Worm (Caenorhabditis elegans) whole organism, late embryonic: ENCODE results near the gene pud-1.1.

Experiments
- C08G9.2 ChIP-seq: sonication (generic microtip); optimal IDR thresholded peaks from 2 replicates; lab custom pipeline; 2016; ENCODE audit warnings: mild to moderate bottlenecking, missing genetic modification characterization, moderate library complexity, missing compliant biosample characterization
- K09A11.1 ChIP-seq: sonication (generic microtip); optimal IDR thresholded peaks from 2 replicates; lab custom pipeline; 2017; ENCODE audit warnings: antibody characterized with exemption, mild to moderate bottlenecking, missing genetic modification characterization, missing compliant biosample characterization; ENCODE audit not compliant: insufficient read depth
- Y22D7AL.16 ChIP-seq: sonication (generic microtip); optimal IDR thresholded peaks from 2 replicates; lab custom pipeline; 2016; ENCODE audit warnings: missing genetic modification characterization, missing compliant biosample characterization
- ahr-1 ChIP-seq: sonication (generic microtip); optimal IDR thresholded peaks from 2 replicates; lab custom pipeline; 2016; ENCODE audit warnings: missing genetic modification characterization, missing compliant biosample characterization
- ama-1 ChIP-seq: fragments of 150-350 bp; optimal IDR thresholded peaks from 2 replicates; lab custom pipeline; 2014
- ceh-14 ChIP-seq: sonication (generic microtip); optimal IDR thresholded peaks from 2 replicates; lab custom pipeline; 2016; ENCODE audit warnings: missing genotype, missing genetic modification characterization, missing compliant biosample characterization
- ceh-18 ChIP-seq: sonication (generic microtip); optimal IDR thresholded peaks from 2 replicates; lab custom pipeline; 2016; ENCODE audit warnings: missing genetic modification characterization, missing compliant biosample characterization
- ceh-2 ChIP-seq: sonication (generic microtip); optimal IDR thresholded peaks from 2 replicates; lab custom pipeline; 2016; ENCODE audit warnings: missing genotype, missing genetic modification characterization, missing compliant biosample characterization
- ceh-22 ChIP-seq: sonication (generic microtip); optimal IDR thresholded peaks from 2 replicates; lab custom pipeline; 2017; ENCODE audit warnings: missing biosample characterization, missing genetic modification characterization
- ceh-34 ChIP-seq: sonication (generic microtip); optimal IDR thresholded peaks from 2 replicates; lab custom pipeline; 2016; ENCODE audit warnings: mild to moderate bottlenecking, missing genetic modification characterization, missing compliant biosample characterization
- ceh-45 ChIP-seq: fragments of 200-800 bp; sonication (Bioruptor generic); IDR thresholded peaks from 2 replicates; pipeline ENCODE4 v1.3.6; 2022; ENCODE audit warnings: missing genetic modification reagents, missing genetic modification characterization, missing compliant biosample characterization
- ceh-6 ChIP-seq: fragments of 200-800 bp; sonication (Bioruptor generic); optimal IDR thresholded peaks from 2 replicates; lab custom pipeline; 2018; ENCODE audit warnings: mild to moderate bottlenecking, missing genetic modification characterization, missing compliant biosample characterization
- ceh-9 ChIP-seq: sonication (generic microtip); optimal IDR thresholded peaks from 2 replicates; lab custom pipeline; 2016; ENCODE audit warnings: mild to moderate bottlenecking, missing genetic modification characterization, inconsistent platforms, missing compliant biosample characterization
- che-1 ChIP-seq: sonication (generic microtip); optimal IDR thresholded peaks from 2 replicates; lab custom pipeline; 2016; ENCODE audit warnings: mild to moderate bottlenecking, missing genetic modification characterization, missing compliant biosample characterization
- dmd-4 ChIP-seq: sonication (generic microtip); optimal IDR thresholded peaks from 2 replicates; lab custom pipeline; 2016; ENCODE audit warnings: borderline replicate concordance, missing genetic modification characterization, missing compliant biosample characterization
- dve-1 ChIP-seq: sonication (generic microtip); optimal IDR thresholded peaks from 2 replicates; lab custom pipeline; 2017; ENCODE audit warnings: antibody characterized with exemption, mild to moderate bottlenecking, missing genetic modification characterization, missing compliant biosample characterization
- elt-4 ChIP-seq: sonication (generic microtip); optimal IDR thresholded peaks from 2 replicates; lab custom pipeline; 2016; ENCODE audit warnings: missing genetic modification characterization, missing compliant biosample characterization
- fkh-10 ChIP-seq: fragments of 150-350 bp; optimal IDR thresholded peaks from 2 replicates; lab custom pipeline; 2014; ENCODE audit warnings: missing biosample characterization, missing genetic modification reagents, missing genetic modification characterization
- fkh-6 ChIP-seq: sonication (generic microtip); optimal IDR thresholded peaks from 2 replicates; lab custom pipeline; 2016; ENCODE audit warnings: missing genetic modification characterization, missing compliant biosample characterization
- gmeb-2 ChIP-seq: sonication (generic microtip); optimal IDR thresholded peaks from 2 replicates; lab custom pipeline; 2016; ENCODE audit warnings: missing genetic modification characterization, inconsistent platforms, missing compliant biosample characterization
- hlh-13 ChIP-seq: fragments of 200-800 bp; sonication (Bioruptor generic); optimal IDR thresholded peaks from 2 replicates; lab custom pipeline; 2018; ENCODE audit warnings: mild to moderate bottlenecking, missing genetic modification characterization, missing compliant biosample characterization
- hlh-30 ChIP-seq: sonication (generic microtip); optimal IDR thresholded peaks from 2 replicates; lab custom pipeline; 2017; ENCODE audit warnings: antibody characterized with exemption, missing genetic modification characterization, missing compliant biosample characterization; ENCODE audit not compliant: insufficient read depth
- hlh-6 ChIP-seq: sonication (generic microtip); optimal IDR thresholded peaks from 2 replicates; lab custom pipeline; 2016; ENCODE audit warnings: missing genotype, missing genetic modification characterization, missing compliant biosample characterization
- hlh-8 ChIP-seq: sonication (generic microtip); optimal IDR thresholded peaks from 2 replicates; lab custom pipeline; 2016; ENCODE audit warnings: missing genotype, missing genetic modification characterization, missing compliant biosample characterization
- mec-3 ChIP-seq: sonication (generic microtip); optimal IDR thresholded peaks from 2 replicates; lab custom pipeline; 2016; ENCODE audit warnings: borderline replicate concordance, missing genetic modification characterization, missing compliant biosample characterization
- nfya-1 ChIP-seq: sonication (generic microtip); optimal IDR thresholded peaks from 2 replicates; lab custom pipeline; 2017; ENCODE audit warnings: missing genetic modification characterization, mild to moderate bottlenecking, missing compliant biosample characterization, antibody characterized with exemption, moderate library complexity
- nhr-11 ChIP-seq: fragments of 150-350 bp; optimal IDR thresholded peaks from 2 replicates; lab custom pipeline; 2014; ENCODE audit warnings: missing biosample characterization, missing genetic modification characterization
- nhr-232 ChIP-seq: sonication (generic microtip); optimal IDR thresholded peaks from 2 replicates; lab custom pipeline; 2016; ENCODE audit warnings: missing genetic modification characterization, missing compliant biosample characterization
- pha-2 ChIP-seq: sonication (generic microtip); optimal IDR thresholded peaks from 2 replicates; lab custom pipeline; 2017; ENCODE audit warnings: mild to moderate bottlenecking, missing genetic modification characterization, missing compliant biosample characterization
- pha-4 ChIP-seq: fragments of 150-350 bp; optimal IDR thresholded peaks from 2 replicates; lab custom pipeline; 2018; ENCODE audit warnings: missing biosample characterization, missing genetic modification reagents, missing genetic modification characterization
- pros-1 ChIP-seq: fragments of 150-350 bp; optimal IDR thresholded peaks from 2 replicates; lab custom pipeline; 2014; ENCODE audit warnings: missing biosample characterization, missing genetic modification reagents, missing genetic modification characterization
- ref-2 ChIP-seq: sonication (generic microtip); optimal IDR thresholded peaks from 2 replicates; lab custom pipeline; 2016; ENCODE audit warnings: missing genetic modification characterization, missing compliant biosample characterization
- sdc-2 ChIP-seq: sonication (generic microtip); optimal IDR thresholded peaks from 2 replicates; lab custom pipeline; 2016; ENCODE audit warnings: missing genotype, missing genetic modification characterization, missing compliant biosample characterization
- sox-2 ChIP-seq: fragments of 200-800 bp; sonication (Bioruptor generic); IDR thresholded peaks from 2 replicates; pipeline ENCODE4 v1.3.6; 2022; ENCODE audit warnings: missing genetic modification reagents, missing genetic modification characterization, missing compliant biosample characterization
- syd-9 ChIP-seq: sonication (generic microtip); optimal IDR thresholded peaks from 2 replicates; lab custom pipeline; 2016; ENCODE audit warnings: mild to moderate bottlenecking, missing genetic modification characterization, moderate library complexity, missing compliant biosample characterization
- tbx-2 ChIP-seq: sonication (generic microtip); optimal IDR thresholded peaks from 2 replicates; lab custom pipeline; 2016; ENCODE audit warnings: missing genetic modification characterization, missing compliant biosample characterization
- tbx-7 ChIP-seq: sonication (generic microtip); optimal IDR thresholded peaks from 2 replicates; lab custom pipeline; 2016; ENCODE audit warnings: missing genotype, missing genetic modification characterization, missing compliant biosample characterization
- ttx-3 ChIP-seq: sonication (generic microtip); optimal IDR thresholded peaks from 2 replicates; lab custom pipeline; 2016; ENCODE audit warnings: missing genetic modification reagents, missing genetic modification characterization, missing compliant biosample characterization
- unc-3 ChIP-seq, 2 experiments: fragments of 200-800 bp in 1 of 2; sonication (Bioruptor generic) in 1 of 2; sonication (generic microtip) in 1 of 2; conservative IDR thresholded peaks in 1 of 2; optimal IDR thresholded peaks in 1 of 2; 2 replicates each; pipeline versions ENCODE4 v1.3.6 to Lab custom; 2016 to 2022; ENCODE audit warnings: missing compliant biosample characterization in 2 of 2, missing genetic modification characterization in 2 of 2, missing genetic modification reagents in 1 of 2
- unc-55 ChIP-seq: sonication (generic microtip); optimal IDR thresholded peaks from 2 replicates; lab custom pipeline; 2017; ENCODE audit warnings: missing biosample characterization, missing genetic modification reagents, missing genetic modification characterization
- unc-86 ChIP-seq: sonication (generic microtip); optimal IDR thresholded peaks from 2 replicates; lab custom pipeline; 2016; ENCODE audit warnings: missing genetic modification characterization, missing compliant biosample characterization
- zip-5 ChIP-seq: sonication (generic microtip); optimal IDR thresholded peaks from 2 replicates; lab custom pipeline; 2016; ENCODE audit warnings: missing genetic modification characterization, missing compliant biosample characterization

Gene pud-1.1

ce11 chrV:2290329-2290728, 39.9 kb upstream of the pud-1.1 start, which contains the start of gene nhr-225:
Gene nhr-225, minus strand, starts transcription at chrV:2290474.
- no peak for TF ChIP-seq C08G9.2
- no peak for TF ChIP-seq ahr-1 (tag; lab: Kevin White, UChicago)
- no peak for TF ChIP-seq mec-3 (tag; lab: Kevin White, UChicago)
- TF ChIP-seq ceh-45 (GFP tag; lab: Robert Waterston, UW) = no peak
- no peak for TF ChIP-seq elt-4 (tag; lab: Kevin White, UChicago)
- TF ChIP-seq tbx-2 (tag; lab: Kevin White, UChicago) = no peak
- TF ChIP-seq che-1 (tag; lab: Kevin White, UChicago) = no peak
- no peak for TF ChIP-seq zip-5
- no peak for TF ChIP-seq hlh-6
- no peak for TF ChIP-seq unc-3 (GFP tag; conservative IDR thresholded peaks at IDR 0.05; lab: Robert Waterston, UW)
- TF ChIP-seq unc-3 (tag; optimal IDR thresholded peaks at IDR 0.05; lab: Kevin White, UChicago) = no peak
- TF ChIP-seq pha-4 (tag; lab: Kevin White, UChicago) = no peak
- no peak for TF ChIP-seq fkh-10 (GFP tag; lab: Kevin White, UChicago)
- TF ChIP-seq tbx-7 = no peak
- TF ChIP-seq nfya-1 (tag; lab: Kevin White, UChicago) = no peak
- TF ChIP-seq fkh-6 (tag; lab: Kevin White, UChicago) = no peak
- no peak for TF ChIP-seq ceh-14
- TF ChIP-seq hlh-30 (tag; lab: Kevin White, UChicago) = no peak
- no peak for TF ChIP-seq unc-86

ce11 chrV:2292240-2292639, 38.0 kb upstream of the pud-1.1 start, which contains the start of gene nhr-115:
Gene nhr-115, plus strand, starts transcription at chrV:2292540.
- TF ChIP-seq ceh-2 (tag; lab: Kevin White, UChicago) (no peak), pha-2 (tag; lab: Kevin White, UChicago) (no peak), sdc-2 (tag; lab: Kevin White, UChicago) (no peak), ceh-9 (tag; lab: Kevin White, UChicago) (no peak), ref-2 (tag; lab: Kevin White, UChicago) (no peak), fkh-10 (GFP tag; lab: Kevin White, UChicago) (no peak), ceh-22 (tag; lab: Kevin White, UChicago) (no peak), ceh-34 (tag; lab: Kevin White, UChicago) (no peak)

ce11 chrV:2294577-2294976, 35.7 kb upstream of the pud-1.1 start, which contains the start of gene nhr-226:
Gene nhr-226, plus strand, starts transcription at chrV:2294877.
- no peak for TF ChIP-seq ceh-14
- no peak for TF ChIP-seq ahr-1 (tag; lab: Kevin White, UChicago)
- no peak for TF ChIP-seq ceh-2 (tag; lab: Kevin White, UChicago)
- TF ChIP-seq unc-55 (GFP tag; lab: Kevin White, UChicago) = no peak
- TF ChIP-seq nhr-232 (tag; lab: Kevin White, UChicago) = no peak

ce11 chrV:2300905-2301304, 29.3 kb upstream of the pud-1.1 start, which contains the start of gene Y19D10B.8:
Gene Y19D10B.8, minus strand, starts transcription at chrV:2301005.
- no peak for TF ChIP-seq unc-86

- TF ChIP-seq ceh-18 (tag; lab: Kevin White, UChicago) (no peak), dmd-4 (tag; lab: Kevin White, UChicago) (no peak), nhr-232 (tag; lab: Kevin White, UChicago) (no peak), hlh-8 (tag; lab: Kevin White, UChicago) (no peak), nhr-11 (tag; lab: Kevin White, UChicago) (no peak), gmeb-2 (no peak), ceh-6 (no peak), fkh-6 (tag; lab: Kevin White, UChicago) (no peak), dve-1 (tag; lab: Kevin White, UChicago) (no peak), sox-2 (GFP tag; lab: Robert Waterston, UW) (no peak), ceh-2 (tag; lab: Kevin White, UChicago) (no peak), Y22D7AL.16 (tag; lab: Kevin White, UChicago) (no peak), unc-86 (no peak), pros-1 (no peak), syd-9 (no peak), hlh-13 (GFP tag; lab: Kevin White, UChicago) (no peak), ttx-3 (tag; lab: Kevin White, UChicago) (no peak), K09A11.1 (tag; lab: Kevin White, UChicago) (no peak), ceh-9 (tag; lab: Kevin White, UChicago) (no peak), ama-1 (lab: Kevin White, UChicago) (no peak)
These were observed 26.5 kb upstream of the pud-1.1 start, which contains the start of gene irld-15 for ce11 chrV:2303775-2304174. Gene irld-15, minus strand, starts transcription at chrV:2303875.
